Worm (Caenorhabditis elegans): ENCODE data around the gene nlp-21.
A peak's percentile ranks its signal among the peaks of the same experiment; 100 is the strongest.

DNA sequence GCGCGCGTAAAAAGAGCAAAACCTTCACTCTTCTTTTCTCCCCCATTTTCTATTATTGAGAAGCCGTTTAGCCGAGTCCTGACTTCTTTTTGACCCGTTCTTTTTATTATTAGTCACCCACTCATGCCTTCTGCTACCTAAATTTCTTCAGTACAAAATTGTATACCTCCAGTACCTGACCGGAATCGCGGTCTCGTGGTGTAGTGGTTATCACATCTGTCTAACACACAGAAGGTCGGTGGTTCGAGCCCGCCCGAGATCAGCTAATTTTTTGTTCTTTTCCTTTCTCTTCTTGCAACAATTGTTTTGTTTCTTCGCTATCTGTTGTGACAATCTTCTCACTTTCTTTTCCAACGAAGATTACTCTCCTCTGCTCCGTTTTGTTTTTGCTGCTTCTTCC lies 40.2 kb downstream of the nlp-21 start:
- peak; percentile 83 for TF ChIP-seq flt-1 (GFP tag; IDR thresholded peaks at IDR 0.05)
- 0 out of 2 replicates have a peak, but pooled peaks have one; percentile 37 for TF ChIP-seq ztf-23 (GFP tag; IDR thresholded peaks at IDR 0.05)
- no peak for TF ChIP-seq ztf-29 (GFP tag; IDR thresholded peaks at IDR 0.05)
- TF ChIP-seq klf-2 (GFP tag; conservative IDR thresholded peaks at IDR 0.05), result no peak
- 0 out of 2 replicates have a peak, but pooled peaks have one; percentile 23 for TF ChIP-seq ref-1 (GFP tag; conservative IDR thresholded peaks at IDR 0.05)
- TF ChIP-seq T22C8.4 (GFP tag; IDR thresholded peaks at IDR 0.05), result no peak
- no peak for TF ChIP-seq med-1 (GFP tag; optimal IDR thresholded peaks at IDR 0.05; ENCODE audit: insufficient read depth)
